Fruit fly (Drosophila melanogaster) whole organism, embryonic: ENCODE measurements around the gene CG11710.

Experiments
- Antp ChIP-seq: fragments of 200-800 bp; sonication (Bioruptor generic); optimal IDR thresholded peaks from 3 replicates; lab custom pipeline; 2016; ENCODE audit warnings: missing biosample characterization, missing genetic modification characterization
- Awh ChIP-seq: fragments of 200-800 bp; sonication (Bioruptor generic); IDR thresholded peaks from 2 replicates; pipeline ENCODE4, ENCODE4 v1.3.6; 2022; ENCODE audit warnings: missing biosample characterization, missing genetic modification characterization
- Bdp1 ChIP-seq: fragments of 200-800 bp; sonication (Bioruptor generic); optimal IDR thresholded peaks from 3 replicates; lab custom pipeline; 2016; ENCODE audit warnings: missing biosample characterization, missing genetic modification characterization
- CG10147 ChIP-seq: fragments of 200-800 bp; sonication (Bioruptor generic); optimal IDR thresholded peaks from 2 replicates; lab custom pipeline; 2019; ENCODE audit warnings: missing biosample characterization, mild to moderate bottlenecking, missing genetic modification characterization, moderate library complexity
- CG1024 ChIP-seq: fragments of 200-800 bp; sonication (Bioruptor generic); IDR thresholded peaks from 2 replicates; pipeline ENCODE4 v1.3.6; 2022; ENCODE audit warnings: missing biosample characterization, missing genetic modification characterization
- CG10366 ChIP-seq: fragments of 200-800 bp; sonication (Bioruptor generic); IDR thresholded peaks from 2 replicates; pipeline ENCODE4 v1.3.6; 2022; ENCODE audit warnings: missing biosample characterization, missing genetic modification characterization
- CG13775 ChIP-seq: fragments of 200-800 bp; sonication (Bioruptor generic); optimal IDR thresholded peaks from 3 replicates; lab custom pipeline; 2017; ENCODE audit warnings: missing biosample characterization, mild to moderate bottlenecking, missing genetic modification characterization
- CG14050 ChIP-seq: fragments of 200-800 bp; sonication (Bioruptor generic); IDR thresholded peaks from 3 replicates; pipeline ENCODE4 v1.3.6; 2022; ENCODE audit warnings: missing biosample characterization, missing genetic modification characterization
- CG14860 ChIP-seq: fragments of 200-800 bp; sonication (Bioruptor generic); IDR thresholded peaks from 3 replicates; pipeline ENCODE4 v1.3.6; 2022; ENCODE audit warnings: missing biosample characterization, missing genetic modification characterization; ENCODE audit not compliant: partially characterized antibody
- CG17802 ChIP-seq: fragments of 200-800 bp; sonication (Bioruptor generic); optimal IDR thresholded peaks from 2 replicates; lab custom pipeline; 2018; ENCODE audit warnings: missing biosample characterization, mild to moderate bottlenecking, missing genetic modification characterization, moderate library complexity
- CG1832 ChIP-seq: fragments of 200-800 bp; sonication (Bioruptor generic); optimal IDR thresholded peaks from 2 replicates; lab custom pipeline; 2017; ENCODE audit warnings: missing biosample characterization, mild to moderate bottlenecking, missing genetic modification characterization, inconsistent platforms
- CG18476 ChIP-seq: fragments of 200-800 bp; sonication (Bioruptor generic); optimal IDR thresholded peaks from 2 replicates; lab custom pipeline; 2016; ENCODE audit warnings: missing biosample characterization, mild to moderate bottlenecking, missing genetic modification characterization
- CG2116 ChIP-seq: fragments of 200-800 bp; sonication (Bioruptor generic); optimal IDR thresholded peaks from 3 replicates; lab custom pipeline; 2018; ENCODE audit warnings: missing biosample characterization, mild to moderate bottlenecking, missing genetic modification characterization
- CG42726 ChIP-seq: fragments of 200-800 bp; sonication (Bioruptor generic); IDR thresholded peaks from 2 replicates; pipeline ENCODE4 v1.3.6; 2022; ENCODE audit warnings: missing biosample characterization, missing genetic modification characterization; ENCODE audit not compliant: partially characterized antibody
- CG4328 ChIP-seq: fragments of 200-800 bp; sonication (Bioruptor generic); optimal IDR thresholded peaks from 3 replicates; lab custom pipeline; 2017; ENCODE audit warnings: missing biosample characterization, missing genetic modification reagents, missing genetic modification characterization
- CG4404 ChIP-seq: fragments of 200-800 bp; sonication (Bioruptor generic); IDR thresholded peaks from 2 replicates; pipeline ENCODE4 v1.3.6; 2022; ENCODE audit warnings: missing biosample characterization, missing genetic modification characterization
- CG4820 ChIP-seq: fragments of 200-800 bp; sonication (Bioruptor generic); optimal IDR thresholded peaks from 3 replicates; lab custom pipeline; 2016; ENCODE audit warnings: missing biosample characterization, missing genetic modification characterization
- CG7745 ChIP-seq: fragments of 200-800 bp; sonication (Bioruptor generic); optimal IDR thresholded peaks from 2 replicates; lab custom pipeline; 2018; ENCODE audit warnings: missing biosample characterization, mild to moderate bottlenecking, missing genetic modification characterization, moderate library complexity
- CG8281 ChIP-seq: fragments of 200-800 bp; sonication (Bioruptor generic); optimal IDR thresholded peaks from 2 replicates; lab custom pipeline; 2018; ENCODE audit warnings: missing biosample characterization, mild to moderate bottlenecking, missing genetic modification characterization, moderate library complexity
- Dfd ChIP-seq, 2 experiments: fragments of >200 bp; optimal IDR thresholded peaks; 2 replicates each; lab custom pipeline; 2017; ENCODE audit warnings: missing biosample characterization in 2 of 2, missing genetic modification characterization in 2 of 2
- Dip2 ChIP-seq: fragments of 200-800 bp; sonication (Bioruptor generic); IDR thresholded peaks from 2 replicates; pipeline ENCODE4 v1.3.6; 2022; ENCODE audit warnings: missing biosample characterization, missing genetic modification characterization
- Dll ChIP-seq: fragments of 200-800 bp; sonication (Bioruptor generic); IDR thresholded peaks from 4 replicates; pipeline ENCODE4 v1.3.6; 2022; ENCODE audit warnings: missing biosample characterization, missing genetic modification characterization; ENCODE audit not compliant: partially characterized antibody
- E2f1 ChIP-seq: fragments of 200-800 bp; sonication (Bioruptor generic); IDR thresholded peaks from 2 replicates; pipeline ENCODE4 v1.3.6; 2022; ENCODE audit warnings: missing biosample characterization, missing genetic modification characterization
- H2.0 ChIP-seq: fragments of 200-800 bp; sonication (Bioruptor generic); IDR thresholded peaks from 2 replicates; pipeline ENCODE4 v1.3.6; 2022; ENCODE audit warnings: missing biosample characterization, missing genetic modification characterization
- Med ChIP-seq: fragments of 200-800 bp; sonication (Bioruptor generic); peaks from one replicate; lab custom pipeline; 2016; ENCODE audit warnings: missing biosample characterization, missing genetic modification characterization, mild to moderate bottlenecking, inconsistent platforms, moderate library complexity
- Myb ChIP-seq: fragments of 200-800 bp; sonication (Bioruptor generic); optimal IDR thresholded peaks from 2 replicates; lab custom pipeline; 2016; ENCODE audit warnings: missing biosample characterization, missing genetic modification characterization
- Pdp1 ChIP-seq, 2 experiments: fragments of 200-800 bp; sonication (Bioruptor generic); optimal IDR thresholded peaks; 3 replicates each; lab custom pipeline; 2016; ENCODE audit warnings: missing biosample characterization in 2 of 2, missing genetic modification characterization in 2 of 2, mild to moderate bottlenecking in 1 of 2, moderate library complexity in 1 of 2
- Ptx1 ChIP-seq: fragments of 200-800 bp; sonication (Bioruptor generic); IDR thresholded peaks from 2 replicates; pipeline ENCODE4 v1.3.6; 2022; ENCODE audit warnings: missing biosample characterization, missing genetic modification characterization
- az2 ChIP-seq: fragments of 200-800 bp; sonication (Bioruptor generic); optimal IDR thresholded peaks from 3 replicates; lab custom pipeline; 2016; ENCODE audit warnings: missing biosample characterization, missing genetic modification characterization
- br ChIP-seq: fragments of >200 bp; optimal IDR thresholded peaks from 2 replicates; lab custom pipeline; 2017
- bsh ChIP-seq, 2 experiments: fragments of 200-800 bp; sonication (Bioruptor generic); optimal IDR thresholded peaks; 2 replicates each; lab custom pipeline; 2017 to 2018; ENCODE audit warnings: mild to moderate bottlenecking in 2 of 2, missing biosample characterization in 2 of 2, missing genetic modification characterization in 2 of 2, moderate library complexity in 1 of 2
- cad ChIP-seq: fragments of >200 bp; optimal IDR thresholded peaks from 2 replicates; lab custom pipeline; 2017; ENCODE audit warnings: missing biosample characterization, missing genetic modification characterization
- cwo ChIP-seq: fragments of 200-800 bp; sonication (Bioruptor generic); optimal IDR thresholded peaks from 3 replicates; lab custom pipeline; 2017; ENCODE audit warnings: missing biosample characterization, missing genetic modification characterization, mild to moderate bottlenecking, moderate library complexity, missing genetic modification reagents
- gce ChIP-seq: fragments of 200-800 bp; sonication (Bioruptor generic); IDR thresholded peaks from 3 replicates; pipeline ENCODE4 v1.3.6; 2022; ENCODE audit warnings: missing biosample characterization, missing genetic modification characterization
- gfzf ChIP-seq: fragments of 200-800 bp; sonication (Bioruptor generic); optimal IDR thresholded peaks from 2 replicates; lab custom pipeline; 2016; ENCODE audit warnings: missing biosample characterization, mild to moderate bottlenecking, missing genetic modification characterization, moderate library complexity
- grau ChIP-seq: fragments of 200-800 bp; optimal IDR thresholded peaks from 3 replicates; lab custom pipeline; 2019; ENCODE audit warnings: missing biosample characterization, mild to moderate bottlenecking, missing genetic modification characterization, moderate library complexity
- hb ChIP-seq: fragments of 200-800 bp; sonication (Bioruptor generic); IDR thresholded peaks from 3 replicates; pipeline ENCODE4 v1.3.6; 2022; ENCODE audit warnings: missing biosample characterization, missing genetic modification characterization; ENCODE audit not compliant: partially characterized antibody
- hbn ChIP-seq: fragments of 200-800 bp; sonication (Bioruptor generic); IDR thresholded peaks from 2 replicates; pipeline ENCODE4 v1.3.6; 2022; ENCODE audit warnings: missing biosample characterization, missing genetic modification characterization; ENCODE audit not compliant: partially characterized antibody
- jing ChIP-seq: fragments of 200-800 bp; sonication (Bioruptor generic); optimal IDR thresholded peaks from 2 replicates; lab custom pipeline; 2018; ENCODE audit warnings: missing biosample characterization, mild to moderate bottlenecking, missing genetic modification characterization
- jumu ChIP-seq: fragments of 200-800 bp; sonication (Bioruptor generic); optimal IDR thresholded peaks from 3 replicates; lab custom pipeline; 2016; ENCODE audit warnings: missing biosample characterization, missing genetic modification characterization
- klu ChIP-seq: fragments of 200-800 bp; sonication (Bioruptor generic); IDR thresholded peaks from 2 replicates; pipeline ENCODE4 v1.3.6; 2022; ENCODE audit warnings: missing biosample characterization, missing genetic modification characterization
- nau ChIP-seq: fragments of 200-800 bp; sonication (Bioruptor generic); optimal IDR thresholded peaks from 3 replicates; lab custom pipeline; 2017; ENCODE audit warnings: missing biosample characterization, mild to moderate bottlenecking, missing genetic modification characterization, missing genetic modification reagents
- otp ChIP-seq: fragments of 200-800 bp; sonication (Bioruptor generic); IDR thresholded peaks from 3 replicates; pipeline ENCODE4, ENCODE4 v1.3.6; 2022; ENCODE audit warnings: missing biosample characterization, missing genetic modification characterization
- peb ChIP-seq: fragments of 200-800 bp; sonication (Bioruptor generic); IDR thresholded peaks from 2 replicates; pipeline ENCODE4 v1.3.6; 2022; ENCODE audit warnings: missing biosample characterization, missing genetic modification characterization
- pfk ChIP-seq: fragments of 200-800 bp; sonication (Bioruptor generic); optimal IDR thresholded peaks from 2 replicates; lab custom pipeline; 2018; ENCODE audit warnings: missing biosample characterization, mild to moderate bottlenecking, missing genetic modification characterization, moderate library complexity
- pho ChIP-seq: fragments of 200-800 bp; sonication (Bioruptor generic); optimal IDR thresholded peaks from 2 replicates; lab custom pipeline; 2016; ENCODE audit warnings: missing biosample characterization, missing genetic modification characterization
- sc ChIP-seq, 3 experiments: fragments of >200 bp in 2 of 3; fragments of 200-800 bp in 1 of 3; sonication (Bioruptor generic) in 1 of 3; optimal IDR thresholded peaks; 2 replicates in 2 of 3; 3 replicates in 1 of 3; lab custom pipeline; 2017; ENCODE audit warnings: mild to moderate bottlenecking in 1 of 3, missing biosample characterization in 1 of 3, missing genetic modification characterization in 1 of 3, missing genetic modification reagents in 1 of 3
- sd ChIP-seq: fragments of 200-800 bp; sonication (Bioruptor generic); optimal IDR thresholded peaks from 3 replicates; lab custom pipeline; 2018; ENCODE audit warnings: missing biosample characterization, mild to moderate bottlenecking, missing genetic modification characterization, moderate library complexity
- slp2 ChIP-seq: fragments of 200-800 bp; sonication (Bioruptor generic); optimal IDR thresholded peaks from 2 replicates; lab custom pipeline; 2016; ENCODE audit warnings: missing biosample characterization, missing genetic modification characterization
- sr ChIP-seq: fragments of 200-800 bp; sonication (Bioruptor generic); IDR thresholded peaks from 3 replicates; pipeline ENCODE4 v1.3.6; 2022; ENCODE audit warnings: missing biosample characterization, missing genetic modification characterization
- vfl ChIP-seq: fragments of 200-800 bp; sonication (Bioruptor generic); optimal IDR thresholded peaks from 2 replicates; lab custom pipeline; 2016; ENCODE audit warnings: missing biosample characterization, missing genetic modification characterization

Gene CG11710

DNA sequence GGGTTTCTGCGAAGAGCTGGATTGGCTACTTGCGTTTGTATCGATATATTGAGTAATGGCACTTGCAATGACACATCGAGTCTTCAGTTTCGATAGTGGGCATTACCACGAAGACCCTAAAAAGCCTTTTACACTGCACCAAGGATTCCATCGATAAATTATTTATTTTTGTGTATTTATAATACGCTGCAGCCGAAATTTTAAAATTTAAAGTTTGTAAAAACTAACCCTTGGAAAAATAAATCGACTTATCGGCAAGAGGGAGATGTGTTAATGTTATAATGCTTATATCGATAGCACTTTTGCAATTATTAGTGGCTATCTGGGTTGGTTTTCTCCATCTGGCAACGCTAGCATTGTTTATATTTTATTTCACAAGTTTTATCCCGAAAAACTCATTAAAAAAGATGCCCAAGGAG, 5.7 kb downstream of the CG11710 start, which contains the start of the genes Pp4-19C and cactin (continued):
- TF ChIP-seq otp (GFP tag; lab: Robert Waterston, UW) (no peak), Antp (peak; percentile 0), CG10366 (GFP tag; lab: Robert Waterston, UW) (no peak), CG2116 (GFP tag; lab: Kevin White, UChicago) (peak; percentile 81), Awh (GFP tag; lab: Robert Waterston, UW) (no peak), E2f1 (GFP tag; lab: Robert Waterston, UW) (no peak), CG4820 (GFP tag; lab: Kevin White, UChicago) (no peak), hbn (GFP tag; lab: Robert Waterston, UW) (peak; percentile 61), br (lab: Kevin White, UChicago) (no peak), vfl (GFP tag; lab: Kevin White, UChicago) (no peak), sd (no peak), CG4328 (GFP tag; lab: Kevin White, UChicago) (no peak), Dll (GFP tag; lab: Robert Waterston, UW) (peak; percentile 91), pho (peak; percentile 19), Dfd (GFP tag; optimal IDR thresholded peaks at IDR 0.05; lab: Kevin White, UChicago) (no peak), CG4404 (GFP tag; lab: Robert Waterston, UW) (no peak), klu (GFP tag; lab: Robert Waterston, UW) (no peak), grau (peak; percentile 36), nau (GFP tag; lab: Kevin White, UChicago) (no peak), slp2 (GFP tag; lab: Kevin White, UChicago) (no peak), CG14050 (GFP tag; lab: Robert Waterston, UW) (no peak), bsh (GFP tag; optimal IDR thresholded peaks at IDR 0.05; lab: Kevin White, UChicago) (no peak), Ptx1 (GFP tag; lab: Robert Waterston, UW) (peak; percentile 31; the same call in 1 of the 2 replicates), cwo (GFP tag; lab: Kevin White, UChicago) (no peak), Pdp1 (GFP tag; optimal IDR thresholded peaks at IDR 0.05; lab: Kevin White, UChicago) (peak; percentile 18 to 78), CG10147 (GFP tag; lab: Kevin White, UChicago) (no peak), CG1832 (GFP tag; lab: Kevin White, UChicago) (no peak), gce (GFP tag; lab: Robert Waterston, UW) (no peak), gfzf (peak; percentile 17), Bdp1 (GFP tag; lab: Kevin White, UChicago) (no peak), jing (GFP tag; lab: Kevin White, UChicago) (no peak), CG8281 (no peak), az2 (GFP tag; lab: Kevin White, UChicago) (peak; percentile 1), CG1024 (GFP tag; lab: Robert Waterston, UW) (no peak), hb (GFP tag; lab: Robert Waterston, UW) (peak; percentile 89), H2.0 (GFP tag; lab: Robert Waterston, UW) (no peak), CG17802 (tag; lab: Kevin White, UChicago) (peak; percentile 22), CG42726 (GFP tag; lab: Robert Waterston, UW) (peak; percentile 61; the same call in 1 of the 2 replicates), CG18476 (GFP tag; lab: Kevin White, UChicago) (no peak), Myb (GFP tag; lab: Kevin White, UChicago) (peak; percentile 22), pfk (GFP tag; lab: Kevin White, UChicago) (no peak), CG13775 (peak; percentile 7), cad (GFP tag; lab: Kevin White, UChicago) (no peak), CG7745 (tag; lab: Kevin White, UChicago) (no peak), sc (optimal IDR thresholded peaks at IDR 0.05; lab: Kevin White, UChicago) (no peak), sc (GFP tag; optimal IDR thresholded peaks at IDR 0.05; lab: Kevin White, UChicago) (no peak), CG14860 (GFP tag; lab: Robert Waterston, UW) (peak; percentile 94), Med (GFP tag; lab: Kevin White, UChicago) (peak; percentile 88), sr (GFP tag; lab: Robert Waterston, UW) (no peak), Dip2 (no peak), peb (GFP tag; lab: Robert Waterston, UW) (no peak), jumu (GFP tag; lab: Kevin White, UChicago) (peak; percentile 7)
